Worm (Caenorhabditis elegans): ENCODE data around the gene actl-1.

actl-1 gene

ce11 chrX:6462479-6462878 lies 37.2 kb downstream of the actl-1 start:
- TF ChIP-seq ceh-43 (GFP tag; optimal IDR thresholded peaks at IDR 0.05) (no peak), blmp-1 (tag; optimal IDR thresholded peaks at IDR 0.05) (no peak), lin-13 (tag; optimal IDR thresholded peaks at IDR 0.05) (no peak), nhr-12 (tag; optimal IDR thresholded peaks at IDR 0.05) (no peak), sem-2 (GFP tag; optimal IDR thresholded peaks at IDR 0.05) (no peak), M03D4.4 (tag; optimal IDR thresholded peaks at IDR 0.05) (no peak), ceh-83 (GFP tag; optimal IDR thresholded peaks at IDR 0.05) (no peak), mab-5 (tag; optimal IDR thresholded peaks at IDR 0.05) (no peak), zip-8 (tag; optimal IDR thresholded peaks at IDR 0.05) (no peak), drap-1 (GFP tag; optimal IDR thresholded peaks at IDR 0.05) (no peak), pha-4 (tag; optimal IDR thresholded peaks at IDR 0.05) (no peak)

- TF ChIP-seq M03D4.4 (tag; optimal IDR thresholded peaks at IDR 0.05) = no peak
- TF ChIP-seq lsy-2 (tag; optimal IDR thresholded peaks at IDR 0.05) = no peak
- TF ChIP-seq ztf-11 (tag; optimal IDR thresholded peaks at IDR 0.05) = no peak
- no peak for TF ChIP-seq ceh-43 (GFP tag; optimal IDR thresholded peaks at IDR 0.05)
- TF ChIP-seq elt-1 (tag; optimal IDR thresholded peaks at IDR 0.05; ENCODE audit: borderline replicate concordance, insufficient read depth) = no peak
- TF ChIP-seq elt-3 (tag; optimal IDR thresholded peaks at IDR 0.05) = no peak
- TF ChIP-seq unc-62 (GFP tag; optimal IDR thresholded peaks at IDR 0.05) = no peak
- TF ChIP-seq bed-3 (GFP tag; optimal IDR thresholded peaks at IDR 0.05) = no peak
- no peak for TF ChIP-seq ceh-39 (tag; optimal IDR thresholded peaks at IDR 0.05)
- no peak for TF ChIP-seq ceh-83 (GFP tag; optimal IDR thresholded peaks at IDR 0.05)
- TF ChIP-seq unc-39 (tag; optimal IDR thresholded peaks at IDR 0.05) = no peak
- TF ChIP-seq lin-32 (GFP tag; optimal IDR thresholded peaks at IDR 0.05) = no peak
- TF ChIP-seq mep-1 (tag; optimal IDR thresholded peaks at IDR 0.05) = no peak
- no peak for TF ChIP-seq nhr-2 (tag; optimal IDR thresholded peaks at IDR 0.05)
- TF ChIP-seq nhr-28 (tag; optimal IDR thresholded peaks at IDR 0.05) = no peak
- no peak for TF ChIP-seq mab-5 (tag; optimal IDR thresholded peaks at IDR 0.05)
- TF ChIP-seq mls-2 (tag; optimal IDR thresholded peaks at IDR 0.05) = no peak
- TF ChIP-seq pha-4 (tag; optimal IDR thresholded peaks at IDR 0.05) = no peak
These were observed 37.9 kb downstream of the actl-1 start, which contains the start of gene K04E7.1 for ce11 chrX:6461729-6462128. TSS of gene K04E7.1 (plus strand) at chrX:6462029.

ce11 chrX:6460123-6460522 lies 39.5 kb downstream of the actl-1 start:
- TF ChIP-seq lsy-2 (tag; optimal IDR thresholded peaks at IDR 0.05) (no peak), nhr-76 (tag; optimal IDR thresholded peaks at IDR 0.05) (no peak), mab-5 (tag; optimal IDR thresholded peaks at IDR 0.05) (no peak), unc-120 (tag; optimal IDR thresholded peaks at IDR 0.05; ENCODE audit: poor library complexity, severe bottlenecking) (no peak), lin-32 (GFP tag; optimal IDR thresholded peaks at IDR 0.05) (no peak), nhr-237 (tag; optimal IDR thresholded peaks at IDR 0.05) (no peak)

- no peak for TF ChIP-seq lin-13 (tag; optimal IDR thresholded peaks at IDR 0.05)
These were observed 41.2 kb downstream of the actl-1 start for ce11 chrX:6458467-6458866.

ce11 chrX:6458001-6458400 lies 41.6 kb downstream of the actl-1 start:
- TF ChIP-seq mep-1 (tag; optimal IDR thresholded peaks at IDR 0.05) (no peak), ztf-11 (tag; optimal IDR thresholded peaks at IDR 0.05) (no peak), lin-13 (tag; optimal IDR thresholded peaks at IDR 0.05) (no peak), M03D4.4 (tag; optimal IDR thresholded peaks at IDR 0.05) (no peak), unc-120 (tag; optimal IDR thresholded peaks at IDR 0.05; ENCODE audit: poor library complexity, severe bottlenecking) (no peak), lsy-2 (tag; optimal IDR thresholded peaks at IDR 0.05) (no peak), cnd-1 (tag; optimal IDR thresholded peaks at IDR 0.05) (no peak), nhr-12 (tag; optimal IDR thresholded peaks at IDR 0.05) (no peak), ham-2 (GFP tag; optimal IDR thresholded peaks at IDR 0.05) (no peak), mls-2 (tag; optimal IDR thresholded peaks at IDR 0.05) (no peak), nhr-237 (tag; optimal IDR thresholded peaks at IDR 0.05) (no peak), zip-8 (tag; optimal IDR thresholded peaks at IDR 0.05) (no peak), drap-1 (GFP tag; optimal IDR thresholded peaks at IDR 0.05) (no peak)

- TF ChIP-seq elt-3 (tag; optimal IDR thresholded peaks at IDR 0.05) (no peak), ceh-43 (GFP tag; optimal IDR thresholded peaks at IDR 0.05) (no peak), elt-1 (tag; optimal IDR thresholded peaks at IDR 0.05; ENCODE audit: borderline replicate concordance, insufficient read depth) (no peak), ztf-11 (tag; optimal IDR thresholded peaks at IDR 0.05) (no peak), hlh-1 (tag; optimal IDR thresholded peaks at IDR 0.05) (no peak), nhr-76 (tag; optimal IDR thresholded peaks at IDR 0.05) (no peak), zip-8 (tag; optimal IDR thresholded peaks at IDR 0.05) (no peak), ceh-39 (tag; optimal IDR thresholded peaks at IDR 0.05) (no peak), snpc-4 (tag; optimal IDR thresholded peaks at IDR 0.05) (no peak)
These were observed 43.1 kb downstream of the actl-1 start, which contains the start of gene pept-1 for ce11 chrX:6456567-6456966. TSS of gene pept-1 (plus strand) at chrX:6456872.

Measured in whole organism, mixed stage, embryonic.